Worm (Caenorhabditis elegans) whole organism, L3 larva: Measurements from ENCODE around the gene plk-3.
A peak's percentile ranks its signal among the peaks of the same experiment; 100 is the strongest.

Experiments used
- ZK546.5 ChIP-seq: sonication (generic microtip); optimal IDR thresholded peaks from 2 replicates; lab custom pipeline; 2017; ENCODE audit warnings: missing biosample characterization, missing genetic modification characterization
- ama-1 ChIP-seq: fragments of 150-350 bp; optimal IDR thresholded peaks from 2 replicates; lab custom pipeline; 2018
- ceh-16 ChIP-seq: sonication (generic microtip); optimal IDR thresholded peaks from 2 replicates; lab custom pipeline; 2017; ENCODE audit warnings: missing biosample characterization, missing genetic modification characterization
- ceh-82 ChIP-seq: fragments of 150-350 bp; optimal IDR thresholded peaks from 2 replicates; lab custom pipeline; 2014; ENCODE audit warnings: missing biosample characterization, missing genetic modification characterization
- ceh-9 ChIP-seq: sonication (generic microtip); optimal IDR thresholded peaks from 2 replicates; lab custom pipeline; 2018; ENCODE audit warnings: missing biosample characterization, missing genetic modification characterization
- egl-27 ChIP-seq: sonication (generic microtip); optimal IDR thresholded peaks from 4 replicates; lab custom pipeline; 2017; ENCODE audit warnings: missing biosample characterization, missing genetic modification reagents, missing genetic modification characterization
- elt-1 ChIP-seq: fragments of 150-350 bp; optimal IDR thresholded peaks from 2 replicates; lab custom pipeline; 2014; ENCODE audit warnings: missing biosample characterization, missing genetic modification characterization
- elt-2 ChIP-seq: sonication (generic microtip); optimal IDR thresholded peaks from 2 replicates; lab custom pipeline; 2016; ENCODE audit warnings: missing genetic modification reagents, mild to moderate bottlenecking, missing genetic modification characterization, missing compliant biosample characterization
- eor-1 ChIP-seq, 2 experiments: fragments of 150-350 bp; optimal IDR thresholded peaks; 2 replicates each; lab custom pipeline; 2014 to 2018; ENCODE audit warnings: missing biosample characterization in 2 of 2, missing genetic modification characterization in 2 of 2
- jun-1 ChIP-seq: fragments of 150-350 bp; optimal IDR thresholded peaks from 2 replicates; lab custom pipeline; 2014; ENCODE audit warnings: missing biosample characterization, missing genetic modification reagents, missing genetic modification characterization
- lin-15B ChIP-seq: fragments of 150-350 bp; optimal IDR thresholded peaks from 2 replicates; lab custom pipeline; 2014; ENCODE audit warnings: missing biosample characterization, missing genetic modification characterization
- lin-39 ChIP-seq: fragments of 150-350 bp; optimal IDR thresholded peaks from 2 replicates; lab custom pipeline; 2018; ENCODE audit warnings: missing biosample characterization, missing genetic modification reagents, missing genetic modification characterization
- mdl-1 ChIP-seq: fragments of 150-350 bp; optimal IDR thresholded peaks from 2 replicates; lab custom pipeline; 2014; ENCODE audit warnings: missing biosample characterization, missing genetic modification characterization
- mml-1 ChIP-seq: fragments of 150-350 bp; sonication (generic microtip); optimal IDR thresholded peaks from 3 replicates; lab custom pipeline; 2014; ENCODE audit warnings: missing biosample characterization, missing genetic modification characterization
- nhr-11 ChIP-seq: fragments of 150-350 bp; optimal IDR thresholded peaks from 2 replicates; lab custom pipeline; 2014; ENCODE audit warnings: missing biosample characterization, missing genetic modification characterization
- nhr-12 ChIP-seq: fragments of 150-350 bp; optimal IDR thresholded peaks from 2 replicates; lab custom pipeline; 2014; ENCODE audit warnings: missing biosample characterization, missing genetic modification characterization
- nhr-237 ChIP-seq: fragments of 150-350 bp; optimal IDR thresholded peaks from 2 replicates; lab custom pipeline; 2014; ENCODE audit warnings: missing biosample characterization, missing genetic modification characterization
- nhr-25 ChIP-seq: sonication (generic microtip); optimal IDR thresholded peaks from 2 replicates; lab custom pipeline; 2017; ENCODE audit warnings: missing biosample characterization, missing genetic modification characterization
- nhr-28 ChIP-seq: fragments of 150-350 bp; optimal IDR thresholded peaks from 2 replicates; lab custom pipeline; 2014; ENCODE audit warnings: missing biosample characterization, missing genetic modification characterization
- nhr-43 ChIP-seq: sonication (generic microtip); optimal IDR thresholded peaks from 2 replicates; lab custom pipeline; 2016; ENCODE audit warnings: mild to moderate bottlenecking, missing genetic modification characterization, missing compliant biosample characterization; ENCODE audit not compliant: poor library complexity, severe bottlenecking
- nhr-67 ChIP-seq: fragments of 150-350 bp; optimal IDR thresholded peaks from 2 replicates; lab custom pipeline; 2014; ENCODE audit warnings: missing biosample characterization, missing genetic modification characterization
- nhr-77 ChIP-seq: fragments of 150-350 bp; optimal IDR thresholded peaks from 2 replicates; lab custom pipeline; 2014; ENCODE audit warnings: missing biosample characterization, missing genetic modification characterization
- pqm-1 ChIP-seq: fragments of 150-350 bp; optimal IDR thresholded peaks from 2 replicates; lab custom pipeline; 2017; ENCODE audit warnings: missing biosample characterization, missing genetic modification characterization, inconsistent platforms
- tbx-2 ChIP-seq: sonication (generic microtip); optimal IDR thresholded peaks from 2 replicates; lab custom pipeline; 2016; ENCODE audit warnings: mild to moderate bottlenecking, missing genetic modification characterization, missing compliant biosample characterization
- unc-39 ChIP-seq: sonication (generic microtip); optimal IDR thresholded peaks from 4 replicates; lab custom pipeline; 2017; ENCODE audit warnings: missing biosample characterization, missing genetic modification characterization
- unc-62 ChIP-seq: fragments of 150-350 bp; sonication (generic microtip); optimal IDR thresholded peaks from 4 replicates; lab custom pipeline; 2014; ENCODE audit warnings: missing biosample characterization, missing genetic modification reagents, missing genetic modification characterization
- zag-1 ChIP-seq: fragments of 150-350 bp; optimal IDR thresholded peaks from 2 replicates; lab custom pipeline; 2014; ENCODE audit warnings: missing biosample characterization, missing genetic modification characterization

plk-3 gene

DNA sequence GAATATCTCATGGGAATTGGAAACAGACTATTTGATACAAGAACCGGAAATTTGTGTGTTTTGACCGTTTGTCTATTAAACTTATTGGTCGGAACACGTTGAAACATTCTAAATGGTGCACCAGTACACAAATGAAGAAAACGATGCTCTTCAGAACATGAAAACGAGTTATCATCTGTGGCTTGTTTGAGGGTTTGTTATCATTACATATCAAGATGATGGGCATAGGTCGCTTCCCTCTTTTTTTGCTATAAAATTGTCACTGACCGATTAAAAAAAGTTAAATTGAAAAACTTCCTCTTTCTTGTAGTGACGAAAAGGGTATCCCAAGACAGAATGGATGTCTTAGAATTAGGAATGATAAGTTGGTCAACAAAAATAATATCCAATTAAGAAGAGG, 4.4 kb downstream of the plk-3 start:
- TF ChIP-seq jun-1 (no peak), zag-1 (no peak), elt-2 (tag; lab: Kevin White, UChicago) (peak; percentile 42)

DNA sequence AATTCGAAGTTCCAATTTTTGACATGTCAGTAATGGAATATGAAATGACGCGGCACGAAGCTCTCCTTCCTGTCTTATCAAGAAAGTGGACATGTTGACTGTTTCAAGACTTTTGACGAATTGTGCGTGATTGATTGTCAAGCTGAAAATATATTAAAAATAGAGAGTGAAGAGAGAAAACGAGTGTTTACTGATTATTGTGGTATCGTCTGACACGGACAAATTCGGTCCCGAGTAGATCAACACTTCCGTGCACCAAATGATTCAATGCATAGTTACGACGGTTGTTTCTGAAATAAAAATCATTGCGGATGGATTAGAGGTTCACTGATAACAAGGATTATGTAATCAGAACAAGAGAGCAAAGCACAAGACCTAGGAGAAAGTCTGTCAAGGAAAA, 5.8 kb downstream of the plk-3 start:
- TF ChIP-seq pqm-1 (tag; lab: Kevin White, UChicago) (peak; percentile 36), elt-2 (tag; lab: Kevin White, UChicago) (peak; percentile 62), nhr-77 (tag; lab: Kevin White, UChicago) (no peak), eor-1 (tag; optimal IDR thresholded peaks at IDR 0.05; lab: Kevin White, UChicago) (no peak)

DNA sequence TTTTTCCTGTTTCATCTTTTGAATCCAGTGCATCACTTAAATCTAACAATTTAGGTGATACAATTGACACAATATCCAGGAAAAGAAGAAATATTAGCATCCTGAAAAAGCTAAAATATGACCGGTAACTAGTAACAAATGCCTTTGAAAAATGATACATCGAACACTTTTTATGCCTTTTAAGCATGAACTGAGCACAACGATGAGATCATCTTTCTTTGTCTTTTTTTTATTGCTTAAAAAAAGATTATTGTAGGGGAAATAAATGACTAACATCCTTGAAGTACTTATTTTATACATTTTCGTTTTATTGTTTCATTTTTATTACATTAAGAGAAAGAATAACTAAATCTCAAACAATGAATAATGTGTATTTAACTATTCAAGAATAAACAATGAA, 7.2 kb downstream of the plk-3 start, which contains the start of gene F13B6.3:
Gene F13B6.3 (minus strand): TSS at position 101 of the 400 bp plus-strand sequence.
- no peak for TF ChIP-seq elt-1 (tag; lab: Kevin White, UChicago)
- TF ChIP-seq, all 47 proteins: peak for 0

DNA sequence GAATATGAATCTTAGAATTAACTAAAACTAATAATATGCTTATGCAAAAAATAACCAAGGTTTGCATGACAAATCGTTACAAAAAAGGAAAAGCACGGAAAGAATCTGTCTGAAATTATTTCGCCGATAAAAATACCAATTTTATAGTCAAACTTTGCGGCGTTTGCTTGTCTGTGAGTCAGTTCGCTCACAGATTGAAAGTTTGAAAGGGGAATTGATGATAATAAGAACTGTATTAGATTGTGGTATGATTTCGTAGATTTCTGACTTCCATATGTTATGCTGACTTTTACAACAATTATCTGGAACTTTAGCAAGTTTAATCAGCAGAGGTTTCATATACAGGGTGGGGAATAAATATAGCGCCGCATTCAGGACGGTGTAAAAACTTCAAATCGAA, 12.8 kb downstream of the plk-3 start, which contains the start of gene F13B6.2:
Gene F13B6.2 (minus strand): TSS at position 101 of the 400 bp plus-strand sequence.
- no peak for TF ChIP-seq eor-1 (tag; optimal IDR thresholded peaks at IDR 0.05; lab: Kevin White, UChicago)
- TF ChIP-seq unc-62, result no peak
- TF ChIP-seq lin-15B (tag; lab: Kevin White, UChicago), result no peak
- no peak for TF ChIP-seq ama-1 (lab: Kevin White, UChicago)
- no peak for TF ChIP-seq unc-39 (tag; lab: Kevin White, UChicago)
- no peak for TF ChIP-seq ceh-9 (tag; lab: Kevin White, UChicago)
- no peak for TF ChIP-seq ceh-82 (tag; lab: Kevin White, UChicago)
- no peak for TF ChIP-seq nhr-28
- TF ChIP-seq jun-1, result no peak
- no peak for TF ChIP-seq nhr-237 (tag; lab: Kevin White, UChicago)
- TF ChIP-seq zag-1, result no peak

DNA sequence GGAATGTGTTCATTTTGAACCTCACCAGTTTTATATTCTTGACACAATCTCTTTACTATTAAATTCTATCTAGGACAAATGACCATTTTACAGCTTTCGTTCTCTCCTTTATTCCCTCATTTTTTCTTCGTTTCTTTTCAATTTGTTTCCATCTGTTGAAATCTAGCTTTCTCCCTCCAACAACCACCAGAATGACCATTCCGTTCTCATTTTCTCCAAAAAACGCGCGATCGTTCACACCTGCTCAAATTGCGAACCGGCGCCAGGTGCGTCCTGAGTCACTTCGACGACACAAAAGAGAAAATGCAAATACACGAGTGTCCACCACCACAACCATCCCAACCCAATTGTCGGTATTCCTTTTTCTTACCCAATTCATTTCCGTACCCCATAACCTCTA, 16.8 kb downstream of the plk-3 start, which contains the start of gene F13B6.1:
Gene F13B6.1 (plus strand): TSS at position 301 of the 400 bp plus-strand sequence.
- TF ChIP-seq ceh-9 (tag; lab: Kevin White, UChicago) (no peak), zag-1 (no peak), nhr-12 (no peak), unc-39 (tag; lab: Kevin White, UChicago) (no peak), nhr-25 (tag; lab: Kevin White, UChicago) (no peak), jun-1 (no peak), eor-1 (tag; optimal IDR thresholded peaks at IDR 0.05; lab: Kevin White, UChicago) (no peak), egl-27 (no peak), ZK546.5 (no peak), nhr-237 (tag; lab: Kevin White, UChicago) (no peak), nhr-11 (tag; lab: Kevin White, UChicago) (no peak), tbx-2 (no peak), ceh-16 (tag; lab: Kevin White, UChicago) (no peak), mdl-1 (no peak), nhr-28 (no peak), nhr-43 (tag; lab: Kevin White, UChicago) (no peak)

DNA sequence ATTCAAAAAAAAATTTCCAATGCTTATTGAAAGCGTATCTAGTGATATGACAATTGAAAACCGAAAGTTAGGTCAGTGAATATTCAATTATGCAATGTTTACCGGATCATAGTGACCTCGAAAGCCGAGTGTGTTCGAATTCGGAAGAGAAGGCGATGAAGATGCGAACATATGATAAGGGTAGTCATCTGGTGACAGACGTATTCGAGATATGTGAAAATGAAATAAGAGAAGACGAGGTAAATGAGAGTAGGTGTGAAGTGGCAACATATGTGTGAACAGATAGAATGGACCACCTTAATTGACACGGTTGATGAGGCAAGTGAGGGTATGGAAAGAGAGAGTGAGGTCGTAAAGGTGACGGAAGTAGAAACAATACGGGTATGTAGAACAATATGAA, 18.1 kb downstream of the plk-3 start:
- TF ChIP-seq eor-1 (tag; optimal IDR thresholded peaks at IDR 0.05; lab: Kevin White, UChicago) (no peak), nhr-25 (tag; lab: Kevin White, UChicago) (peak; percentile 36)

DNA sequence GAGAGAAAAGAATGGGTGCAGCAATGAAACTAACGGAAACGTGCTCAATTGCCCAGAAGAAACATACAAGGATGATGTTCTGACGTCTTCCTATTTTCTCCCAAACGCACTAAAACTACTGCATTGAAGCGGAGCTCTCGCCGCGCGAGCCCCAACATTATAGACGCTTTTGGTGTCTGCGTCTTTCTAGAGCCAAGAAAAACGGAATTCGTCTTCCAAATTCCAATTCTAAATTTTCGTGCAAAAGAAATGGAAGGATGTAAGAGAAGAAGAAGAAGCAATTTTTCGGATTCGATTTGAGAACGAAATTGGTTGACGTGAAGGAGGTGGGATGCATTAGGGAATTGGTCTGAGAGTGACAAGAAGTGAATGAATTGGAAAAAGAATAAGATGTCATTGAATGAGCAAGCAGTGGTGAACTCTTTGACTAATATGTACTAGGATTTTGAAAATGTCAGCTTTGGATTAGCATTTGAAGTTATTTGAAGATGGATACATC, 19.3 kb downstream of the plk-3 start:
- TF ChIP-seq lin-39 (tag; lab: Kevin White, UChicago), result peak; percentile 20
- TF ChIP-seq nhr-43 (tag; lab: Kevin White, UChicago), result no peak
- TF ChIP-seq, all 47 proteins: peak for 1

DNA sequence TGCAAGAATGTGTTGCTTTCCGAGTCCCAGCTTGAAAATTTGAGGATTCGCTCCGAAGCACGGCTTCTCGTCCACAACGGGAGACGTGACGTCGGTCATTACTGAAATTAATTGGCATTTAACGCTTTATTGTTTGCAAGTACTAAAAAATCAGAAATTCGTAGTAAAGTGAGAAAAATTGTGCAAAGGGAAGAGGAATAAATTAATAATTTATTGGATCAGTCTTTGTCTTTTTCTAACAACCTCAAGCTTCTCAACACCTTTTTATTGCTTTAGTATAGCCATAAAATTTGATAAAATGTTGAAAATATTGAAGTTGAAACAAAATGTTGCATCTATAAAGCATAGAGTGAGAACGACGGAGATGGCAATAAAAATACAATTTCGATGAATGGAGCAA, 21.7 kb downstream of the plk-3 start, which contains the start of gene tes-1:
Gene tes-1 (minus strand): TSS at position 101 of the 400 bp plus-strand sequence.
- TF ChIP-seq nhr-67 (tag; lab: Kevin White, UChicago) (no peak), lin-39 (tag; lab: Kevin White, UChicago) (no peak), ZK546.5 (no peak), tbx-2 (no peak), zag-1 (no peak), ama-1 (lab: Kevin White, UChicago) (no peak), mml-1 (tag; lab: Kevin White, UChicago) (no peak)
- TF ChIP-seq, all 47 proteins: peak for 0
